Fruit fly (Drosophila melanogaster): ENCODE data around the gene gry.

Gene gry

dm6 chr3L:3223390-3223914 lies 24.6 kb downstream of the gry start:
- TF ChIP-seq CG17801 (GFP tag; optimal IDR thresholded peaks at IDR 0.05; ENCODE audit: partially characterized antibody) = no peak

dm6 chr3L:3224740-3225719 lies 26.1 kb downstream of the gry start, which contains the start of gene Larp4B:
Larp4B (plus strand) TSS chr3L:3224838.
- TF ChIP-seq CG17801 (GFP tag; optimal IDR thresholded peaks at IDR 0.05; ENCODE audit: partially characterized antibody) = no peak

- no peak for TF ChIP-seq CG17801 (GFP tag; optimal IDR thresholded peaks at IDR 0.05; ENCODE audit: partially characterized antibody)
Observed at dm6 chr3L:3225769-3226457, 27.0 kb downstream of the gry start.

- TF ChIP-seq CG17801 (GFP tag; optimal IDR thresholded peaks at IDR 0.05; ENCODE audit: partially characterized antibody) = no peak
Observed at dm6 chr3L:3226458-3226783, 27.5 kb downstream of the gry start.

- TF ChIP-seq CG17801 (GFP tag; optimal IDR thresholded peaks at IDR 0.05; ENCODE audit: partially characterized antibody) = peak; percentile 22
Observed at dm6 chr3L:3236319-3236718, 37.4 kb downstream of the gry start.

- TF ChIP-seq CG17801 (GFP tag; optimal IDR thresholded peaks at IDR 0.05; ENCODE audit: partially characterized antibody) = no peak
Observed at dm6 chr3L:3239033-3239752, 40.3 kb downstream of the gry start, which contains the start of gene CG17746. CG17746 (minus strand) TSS chr3L:3239578.

dm6 chr3L:3239785-3240596 lies 41.1 kb downstream of the gry start:
- TF ChIP-seq CG17801 (GFP tag; optimal IDR thresholded peaks at IDR 0.05; ENCODE audit: partially characterized antibody) = peak; percentile 42

- no peak for TF ChIP-seq CG17801 (GFP tag; optimal IDR thresholded peaks at IDR 0.05; ENCODE audit: partially characterized antibody)
Observed at dm6 chr3L:3240597-3241367, 41.9 kb downstream of the gry start.

dm6 chr3L:3241368-3241640 lies 42.4 kb downstream of the gry start:
- no peak for TF ChIP-seq CG17801 (GFP tag; optimal IDR thresholded peaks at IDR 0.05; ENCODE audit: partially characterized antibody)

dm6 chr3L:3242121-3243083 lies 43.5 kb downstream of the gry start:
- TF ChIP-seq CG17801 (GFP tag; optimal IDR thresholded peaks at IDR 0.05; ENCODE audit: partially characterized antibody) = no peak

dm6 chr3L:3244244-3245144 lies 45.6 kb downstream of the gry start, which contains the start of gene CG12078:
CG12078 (minus strand) TSS chr3L:3244294.
- TF ChIP-seq CG17801 (GFP tag; optimal IDR thresholded peaks at IDR 0.05; ENCODE audit: partially characterized antibody) = no peak

- no peak for TF ChIP-seq CG17801 (GFP tag; optimal IDR thresholded peaks at IDR 0.05; ENCODE audit: partially characterized antibody)
Observed at dm6 chr3L:3245189-3245588, 46.3 kb downstream of the gry start.
